Worm (Caenorhabditis elegans) whole organism, young adult: ENCODE measurements around the gene W03G11.3.

Experiments used
- F10E7.11 ChIP-seq: sonication (generic microtip); optimal IDR thresholded peaks from 2 replicates; lab custom pipeline; 2017; ENCODE audit warnings: mild to moderate bottlenecking, missing genetic modification characterization, moderate library complexity, missing compliant biosample characterization
- F22D6.2 ChIP-seq: sonication (generic microtip); optimal IDR thresholded peaks from 2 replicates; lab custom pipeline; 2016; ENCODE audit warnings: mild to moderate bottlenecking, missing genetic modification characterization, missing compliant biosample characterization
- F49E8.2 ChIP-seq: sonication (generic microtip); optimal IDR thresholded peaks from 3 replicates; lab custom pipeline; 2017; ENCODE audit warnings: missing genetic modification characterization, mild to moderate bottlenecking, missing compliant biosample characterization, antibody characterized with exemption, moderate library complexity; ENCODE audit not compliant: insufficient read depth
- F57A8.1 ChIP-seq: fragments of 200-800 bp; sonication (Bioruptor generic); optimal IDR thresholded peaks from 2 replicates; lab custom pipeline; 2018; ENCODE audit warnings: mild to moderate bottlenecking, missing genetic modification characterization, moderate library complexity, missing compliant biosample characterization
- K12H6.12 ChIP-seq: fragments of 200-800 bp; sonication (Bioruptor generic); optimal IDR thresholded peaks from 2 replicates; lab custom pipeline; 2018; ENCODE audit warnings: mild to moderate bottlenecking, missing genetic modification characterization, missing compliant biosample characterization
- T26A5.8 ChIP-seq: sonication (generic microtip); optimal IDR thresholded peaks from 2 replicates; lab custom pipeline; 2016; ENCODE audit warnings: missing genetic modification characterization, missing compliant biosample characterization
- Y56A3A.18 ChIP-seq: fragments of 200-800 bp; sonication (Bioruptor generic); IDR thresholded peaks from 2 replicates; pipeline ENCODE4 v1.3.6; 2022; ENCODE audit warnings: missing genetic modification reagents, missing genetic modification characterization, missing compliant biosample characterization
- akir-1 ChIP-seq: fragments of 200-800 bp; sonication (Bioruptor generic); optimal IDR thresholded peaks from 2 replicates; lab custom pipeline; 2018; ENCODE audit warnings: mild to moderate bottlenecking, missing genetic modification characterization, moderate library complexity, missing compliant biosample characterization
- ama-1 ChIP-seq, 3 experiments: fragments of 150-350 bp in 1 of 3; sonication (generic microtip) in 2 of 3; optimal IDR thresholded peaks; 2 replicates each; lab custom pipeline; 2014 to 2018; ENCODE audit warnings: missing biosample characterization in 2 of 3, missing genetic modification characterization in 2 of 3, missing genetic modification reagents in 2 of 3
- bed-2 ChIP-seq: fragments of 200-800 bp; sonication (Bioruptor generic); IDR thresholded peaks from 2 replicates; pipeline ENCODE4 v1.3.6; 2022; ENCODE audit warnings: missing genetic modification reagents, missing genetic modification characterization, missing compliant biosample characterization
- cebp-2 ChIP-seq: fragments of 200-800 bp; sonication (Bioruptor generic); IDR thresholded peaks from 2 replicates; pipeline ENCODE4 v1.3.6; 2022; ENCODE audit warnings: missing genetic modification characterization, missing compliant biosample characterization
- ceh-40 ChIP-seq: fragments of 200-800 bp; sonication (Bioruptor generic); IDR thresholded peaks from 2 replicates; pipeline ENCODE4 v1.3.6; 2022; ENCODE audit warnings: missing genetic modification characterization, missing compliant biosample characterization
- egl-18 ChIP-seq: fragments of 200-800 bp; sonication (Bioruptor generic); IDR thresholded peaks from 2 replicates; pipeline ENCODE4 v1.3.6; 2022; ENCODE audit warnings: missing genetic modification reagents, missing genetic modification characterization, missing compliant biosample characterization
- hlh-12 ChIP-seq: sonication (generic microtip); optimal IDR thresholded peaks from 2 replicates; lab custom pipeline; 2016; ENCODE audit warnings: missing genetic modification characterization, missing compliant biosample characterization
- hrde-1 ChIP-seq: sonication (generic microtip); optimal IDR thresholded peaks from 2 replicates; lab custom pipeline; 2016; ENCODE audit warnings: missing genetic modification characterization, mild to moderate bottlenecking, missing compliant biosample characterization, moderate library complexity, missing genotype, missing genetic modification reagents, borderline replicate concordance
- lin-35 ChIP-seq, 3 experiments: fragments of 150-350 bp in 2 of 3; sonication (generic microtip) in 1 of 3; optimal IDR thresholded peaks; 2 replicates each; lab custom pipeline; 2014 to 2018; ENCODE audit warnings: missing biosample characterization in 3 of 3, missing genetic modification characterization in 3 of 3, missing genetic modification reagents in 3 of 3
- lin-54 ChIP-seq: fragments of 200-800 bp; sonication (Bioruptor generic); optimal IDR thresholded peaks from 2 replicates; lab custom pipeline; 2018; ENCODE audit warnings: mild to moderate bottlenecking, missing genetic modification characterization, missing compliant biosample characterization
- mxl-1 ChIP-seq: sonication (generic microtip); optimal IDR thresholded peaks from 2 replicates; lab custom pipeline; 2016; ENCODE audit warnings: missing genetic modification characterization, missing compliant biosample characterization
- nhr-179 ChIP-seq: sonication (generic microtip); optimal IDR thresholded peaks from 2 replicates; lab custom pipeline; 2016; ENCODE audit warnings: mild to moderate bottlenecking, missing genetic modification characterization, missing compliant biosample characterization
- nhr-27 ChIP-seq: fragments of 200-800 bp; sonication (Bioruptor generic); optimal IDR thresholded peaks from 2 replicates; lab custom pipeline; 2018; ENCODE audit warnings: mild to moderate bottlenecking, missing genetic modification characterization, moderate library complexity, missing compliant biosample characterization
- nhr-90 ChIP-seq: sonication (generic microtip); optimal IDR thresholded peaks from 2 replicates; lab custom pipeline; 2016; ENCODE audit warnings: missing genotype, mild to moderate bottlenecking, missing genetic modification characterization, missing compliant biosample characterization
- pbrm-1 ChIP-seq: fragments of 200-800 bp; sonication (Bioruptor generic); IDR thresholded peaks from 2 replicates; pipeline ENCODE4 v1.3.6; 2022; ENCODE audit warnings: missing genetic modification reagents, missing genetic modification characterization, missing compliant biosample characterization
- snpc-1.1 ChIP-seq: sonication (generic microtip); optimal IDR thresholded peaks from 2 replicates; lab custom pipeline; 2017; ENCODE audit warnings: missing genetic modification characterization, mild to moderate bottlenecking, missing compliant biosample characterization, antibody characterized with exemption, moderate library complexity, missing genotype, missing genetic modification reagents; ENCODE audit not compliant: insufficient read depth
- ztf-26 ChIP-seq: sonication (generic microtip); optimal IDR thresholded peaks from 2 replicates; lab custom pipeline; 2017; ENCODE audit warnings: missing genetic modification characterization, missing compliant biosample characterization
- ztf-6 ChIP-seq: fragments of 200-800 bp; sonication (Bioruptor generic); IDR thresholded peaks from 2 replicates; pipeline ENCODE4 v1.3.6; 2022; ENCODE audit warnings: missing genetic modification reagents, missing genetic modification characterization, missing compliant biosample characterization

W03G11.3 gene

ce11 chrX:12064908-12065307 is 38.7 kb downstream of the W03G11.3 start, which contains the start of gene lgc-23:
Gene lgc-23 (plus strand): TSS chrX:12065208.
- TF ChIP-seq lin-54 (GFP tag; lab: Kevin White, UChicago), result no peak
- no peak for TF ChIP-seq F49E8.2
- no peak for TF ChIP-seq K12H6.12 (tag; lab: Kevin White, UChicago)
- TF ChIP-seq ama-1 (optimal IDR thresholded peaks at IDR 0.05; lab: Kevin White, UChicago), result no peak
- TF ChIP-seq ama-1 (GFP tag; optimal IDR thresholded peaks at IDR 0.05; lab: Kevin White, UChicago), result no peak
- TF ChIP-seq bed-2 (GFP tag; lab: Robert Waterston, UW), result no peak
- no peak for TF ChIP-seq F10E7.11 (tag; lab: Kevin White, UChicago)
- no peak for TF ChIP-seq T26A5.8 (tag; lab: Kevin White, UChicago)
- no peak for TF ChIP-seq mxl-1
- no peak for TF ChIP-seq F57A8.1 (GFP tag; lab: Kevin White, UChicago)
- no peak for TF ChIP-seq ztf-26
- TF ChIP-seq snpc-1.1 (tag; lab: Kevin White, UChicago), result no peak
- no peak for TF ChIP-seq akir-1 (GFP tag; lab: Kevin White, UChicago)
- no peak for TF ChIP-seq F22D6.2 (tag; lab: Kevin White, UChicago)

DNA sequence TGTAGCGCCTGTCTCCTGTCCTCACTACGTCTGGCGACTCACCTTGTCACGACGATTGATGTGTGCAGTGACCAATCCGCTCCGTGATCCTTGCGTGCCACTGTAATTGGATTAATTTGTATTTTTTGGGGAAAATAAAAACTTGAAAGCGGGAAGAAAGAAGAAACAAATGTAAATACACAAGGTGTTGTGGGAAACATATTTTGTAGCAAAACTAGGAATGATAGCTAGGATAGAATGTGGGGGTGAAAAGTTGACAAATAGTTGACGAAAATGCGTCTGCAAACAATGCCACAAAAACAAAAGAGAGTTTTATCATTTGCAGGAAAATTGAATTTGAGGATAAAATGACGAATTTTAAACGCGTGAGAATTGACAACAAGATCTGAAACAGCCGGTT is 46.6 kb downstream of the W03G11.3 start, which contains the start of gene B0198.3:
Gene B0198.3, minus strand, starts transcription at position 101 of the 400 bp plus-strand sequence.
- no peak for TF ChIP-seq lin-35 (GFP tag; optimal IDR thresholded peaks at IDR 0.05; lab: Kevin White, UChicago)
- TF ChIP-seq egl-18, result no peak
- no peak for TF ChIP-seq nhr-179 (tag; lab: Kevin White, UChicago)
- no peak for TF ChIP-seq ceh-40 (GFP tag; lab: Robert Waterston, UW)
- no peak for TF ChIP-seq nhr-27 (tag; lab: Kevin White, UChicago)
- no peak for TF ChIP-seq Y56A3A.18 (GFP tag; lab: Robert Waterston, UW)
- no peak for TF ChIP-seq cebp-2 (GFP tag; lab: Robert Waterston, UW)
- TF ChIP-seq pbrm-1, result no peak
- no peak for TF ChIP-seq hlh-12 (tag; lab: Kevin White, UChicago)
- no peak for TF ChIP-seq hrde-1 (tag; lab: Kevin White, UChicago)
- TF ChIP-seq ztf-6 (GFP tag; lab: Robert Waterston, UW), result no peak
- TF ChIP-seq nhr-90, result no peak
- no peak for TF ChIP-seq ama-1 (optimal IDR thresholded peaks at IDR 0.05; lab: Kevin White, UChicago)
- TF ChIP-seq ama-1 (GFP tag; optimal IDR thresholded peaks at IDR 0.05; lab: Kevin White, UChicago), result no peak
- TF ChIP-seq snpc-1.1 (tag; lab: Kevin White, UChicago), result no peak
